Worm (Caenorhabditis elegans) whole organism, L4 larva: ENCODE measurements around the gene F10D7.10.

Experiments
- T20F7.1 ChIP-seq: fragments of 200-800 bp; sonication (Bioruptor generic); optimal IDR thresholded peaks from 2 replicates; lab custom pipeline; 2018; ENCODE audit warnings: mild to moderate bottlenecking, missing genetic modification characterization, missing compliant biosample characterization
- T26A8.4 ChIP-seq: fragments of 200-800 bp; sonication (Bioruptor generic); IDR thresholded peaks from 2 replicates; pipeline ENCODE4 v1.3.6; 2022; ENCODE audit warnings: missing genetic modification characterization, missing compliant biosample characterization
- ZK337.2 ChIP-seq: fragments of 200-800 bp; sonication (Bioruptor generic); IDR thresholded peaks from 2 replicates; pipeline ENCODE4 v1.3.6; 2022; ENCODE audit warnings: missing genetic modification reagents, missing genetic modification characterization, missing compliant biosample characterization
- aha-1 ChIP-seq: fragments of 150-350 bp; peaks from one replicate; lab custom pipeline; 2014; ENCODE audit warnings: missing biosample characterization, missing genetic modification characterization
- ama-1 ChIP-seq: fragments of 150-350 bp; optimal IDR thresholded peaks from 2 replicates; lab custom pipeline; 2014; ENCODE audit warnings: inconsistent platforms, mixed read lengths
- ceh-20 ChIP-seq: fragments of 200-800 bp; sonication (Bioruptor generic); IDR thresholded peaks from 2 replicates; pipeline ENCODE4 v1.3.6; 2022; ENCODE audit warnings: missing genetic modification reagents, missing genetic modification characterization, missing compliant biosample characterization
- ceh-32 ChIP-seq: sonication (generic microtip); optimal IDR thresholded peaks from 2 replicates; lab custom pipeline; 2016; ENCODE audit warnings: mild to moderate bottlenecking, missing genetic modification characterization, missing compliant biosample characterization; ENCODE audit not compliant: poor library complexity
- ceh-62 ChIP-seq: sonication (generic microtip); optimal IDR thresholded peaks from 2 replicates; lab custom pipeline; 2017; ENCODE audit warnings: missing biosample characterization, missing genetic modification characterization
- ceh-82 ChIP-seq: sonication (generic microtip); optimal IDR thresholded peaks from 2 replicates; lab custom pipeline; 2017; ENCODE audit warnings: missing biosample characterization, missing genetic modification characterization
- daf-16 ChIP-seq, 3 experiments: sonication (generic microtip); optimal IDR thresholded peaks; 2 replicates each; lab custom pipeline; 2016 to 2017; ENCODE audit warnings: missing genetic modification characterization in 3 of 3, missing genetic modification reagents in 3 of 3, mild to moderate bottlenecking in 2 of 3, missing compliant biosample characterization in 2 of 3, missing biosample characterization in 1 of 3, moderate library complexity in 1 of 3
- daf-19 ChIP-seq: fragments of 200-800 bp; sonication (Bioruptor generic); conservative IDR thresholded peaks from 2 replicates; pipeline ENCODE4 v1.3.6; 2022; ENCODE audit warnings: missing genetic modification characterization, missing compliant biosample characterization
- dmd-6 ChIP-seq: fragments of 200-800 bp; sonication (Bioruptor generic); IDR thresholded peaks from 2 replicates; pipeline ENCODE4 v1.3.6; 2022; ENCODE audit warnings: missing genetic modification reagents, missing genetic modification characterization, missing compliant biosample characterization
- dmd-9 ChIP-seq: fragments of 200-800 bp; sonication (Bioruptor generic); IDR thresholded peaks from 2 replicates; pipeline ENCODE4 v1.3.6; 2022; ENCODE audit warnings: missing genetic modification reagents, missing genetic modification characterization, missing compliant biosample characterization
- dpl-1 ChIP-seq: fragments of 150-350 bp; optimal IDR thresholded peaks from 2 replicates; lab custom pipeline; 2014; ENCODE audit warnings: missing biosample characterization, missing genetic modification reagents, missing genetic modification characterization
- fkh-10 ChIP-seq: fragments of 150-350 bp; optimal IDR thresholded peaks from 2 replicates; lab custom pipeline; 2014; ENCODE audit warnings: missing biosample characterization, missing genetic modification reagents, missing genetic modification characterization
- fos-1 ChIP-seq: fragments of 150-350 bp; optimal IDR thresholded peaks from 2 replicates; lab custom pipeline; 2014; ENCODE audit warnings: missing biosample characterization, missing genetic modification characterization
- gei-8 ChIP-seq: fragments of 200-800 bp; sonication (Bioruptor generic); optimal IDR thresholded peaks from 2 replicates; lab custom pipeline; 2018; ENCODE audit warnings: mild to moderate bottlenecking, missing genetic modification characterization, missing compliant biosample characterization
- hlh-11 ChIP-seq: fragments of 200-800 bp; sonication (Bioruptor generic); optimal IDR thresholded peaks from 2 replicates; lab custom pipeline; 2018; ENCODE audit warnings: mild to moderate bottlenecking, missing genetic modification characterization, missing compliant biosample characterization
- lin-1 ChIP-seq: fragments of 200-800 bp; sonication (Bioruptor generic); IDR thresholded peaks from 2 replicates; pipeline ENCODE4 v1.3.6; 2022; ENCODE audit warnings: missing genetic modification reagents, missing genetic modification characterization, missing compliant biosample characterization
- lin-13 ChIP-seq: fragments of 150-350 bp; optimal IDR thresholded peaks from 2 replicates; lab custom pipeline; 2014; ENCODE audit warnings: missing biosample characterization, missing genetic modification reagents, missing genetic modification characterization
- lin-38 ChIP-seq: fragments of 200-800 bp; sonication (Bioruptor generic); IDR thresholded peaks from 2 replicates; pipeline ENCODE4 v1.3.6; 2022; ENCODE audit warnings: missing genetic modification reagents, missing genetic modification characterization, missing compliant biosample characterization
- lsy-2 ChIP-seq, 2 experiments: fragments of 150-350 bp in 1 of 2; sonication (generic microtip) in 1 of 2; optimal IDR thresholded peaks; 2 replicates each; lab custom pipeline; 2014 to 2017; ENCODE audit warnings: missing biosample characterization in 2 of 2, missing genetic modification characterization in 2 of 2
- madf-5 ChIP-seq, 2 experiments: fragments of 200-800 bp; sonication (Bioruptor generic); IDR thresholded peaks; 2 replicates each; pipeline ENCODE4 v1.3.6; 2022; ENCODE audit warnings: missing compliant biosample characterization in 2 of 2, missing genetic modification characterization in 2 of 2
- madf-9 ChIP-seq: fragments of 200-800 bp; sonication (Bioruptor generic); conservative IDR thresholded peaks from 2 replicates; pipeline ENCODE4 v1.3.6; 2022; ENCODE audit warnings: missing genetic modification reagents, missing genetic modification characterization, missing compliant biosample characterization
- mdl-1 ChIP-seq, 2 experiments: fragments of 150-350 bp in 1 of 2; sonication (generic microtip) in 1 of 2; optimal IDR thresholded peaks; 2 replicates each; lab custom pipeline; 2014 to 2017; ENCODE audit warnings: missing biosample characterization in 2 of 2, missing genetic modification characterization in 2 of 2
- mdt-29 ChIP-seq: fragments of 200-800 bp; sonication (Bioruptor generic); IDR thresholded peaks from 2 replicates; pipeline ENCODE4 v1.3.6; 2022; ENCODE audit warnings: missing genetic modification reagents, missing genetic modification characterization, missing compliant biosample characterization
- mep-1 ChIP-seq: fragments of 150-350 bp; sonication (generic microtip); optimal IDR thresholded peaks from 3 replicates; lab custom pipeline; 2014; ENCODE audit warnings: missing biosample characterization, missing genetic modification characterization
- mes-2 ChIP-seq: sonication (generic microtip); optimal IDR thresholded peaks from 2 replicates; lab custom pipeline; 2016; ENCODE audit warnings: missing genotype, mild to moderate bottlenecking, missing genetic modification characterization, missing compliant biosample characterization; ENCODE audit not compliant: poor library complexity, severe bottlenecking
- mxl-3 ChIP-seq: fragments of 200-800 bp; sonication (Bioruptor generic); optimal IDR thresholded peaks from 2 replicates; lab custom pipeline; 2018; ENCODE audit warnings: mild to moderate bottlenecking, missing genetic modification characterization, missing compliant biosample characterization
- nhr-10 ChIP-seq: fragments of 150-350 bp; optimal IDR thresholded peaks from 2 replicates; lab custom pipeline; 2014; ENCODE audit warnings: missing biosample characterization, missing genetic modification characterization
- nhr-11 ChIP-seq: fragments of 150-350 bp; optimal IDR thresholded peaks from 2 replicates; lab custom pipeline; 2014; ENCODE audit warnings: missing biosample characterization, missing genetic modification characterization
- nhr-25 ChIP-seq: sonication (generic microtip); optimal IDR thresholded peaks from 2 replicates; lab custom pipeline; 2017; ENCODE audit warnings: missing genetic modification characterization, mild to moderate bottlenecking, missing compliant biosample characterization, antibody characterized with exemption, moderate library complexity, borderline replicate concordance; ENCODE audit not compliant: insufficient read depth
- nhr-28 ChIP-seq: fragments of 150-350 bp; optimal IDR thresholded peaks from 2 replicates; lab custom pipeline; 2014; ENCODE audit warnings: missing biosample characterization, missing genetic modification characterization
- nhr-41 ChIP-seq: fragments of 200-800 bp; sonication (Bioruptor generic); IDR thresholded peaks from 2 replicates; pipeline ENCODE4 v1.3.6; 2022; ENCODE audit warnings: missing genetic modification reagents, missing genetic modification characterization, missing compliant biosample characterization
- nhr-48 ChIP-seq: sonication (generic microtip); optimal IDR thresholded peaks from 2 replicates; lab custom pipeline; 2016; ENCODE audit warnings: mild to moderate bottlenecking, missing genetic modification characterization, missing compliant biosample characterization
- nhr-6 ChIP-seq: fragments of 150-350 bp; optimal IDR thresholded peaks from 2 replicates; lab custom pipeline; 2014; ENCODE audit warnings: missing biosample characterization, missing genetic modification characterization
- nhr-77 ChIP-seq: fragments of 150-350 bp; optimal IDR thresholded peaks from 2 replicates; lab custom pipeline; 2014; ENCODE audit warnings: missing biosample characterization, missing genetic modification characterization
- php-3 ChIP-seq: fragments of 200-800 bp; sonication (Bioruptor generic); IDR thresholded peaks from 2 replicates; pipeline ENCODE4 v1.3.6; 2022; ENCODE audit warnings: missing genetic modification reagents, missing genetic modification characterization, missing compliant biosample characterization
- sdz-12 ChIP-seq: fragments of 200-800 bp; sonication (Bioruptor generic); optimal IDR thresholded peaks from 2 replicates; lab custom pipeline; 2018; ENCODE audit warnings: mild to moderate bottlenecking, missing genetic modification characterization, missing compliant biosample characterization
- skn-1 ChIP-seq: fragments of 150-350 bp; optimal IDR thresholded peaks from 2 replicates; lab custom pipeline; 2014; ENCODE audit warnings: missing biosample characterization, missing genetic modification characterization
- snpc-1.2 ChIP-seq: fragments of 200-800 bp; sonication (Bioruptor generic); IDR thresholded peaks from 2 replicates; pipeline ENCODE4 v1.3.6; 2022; ENCODE audit warnings: missing genetic modification reagents, missing genetic modification characterization, missing compliant biosample characterization
- spr-1 ChIP-seq: sonication (generic microtip); optimal IDR thresholded peaks from 2 replicates; lab custom pipeline; 2016; ENCODE audit warnings: mild to moderate bottlenecking, missing genetic modification characterization, missing compliant biosample characterization
- spr-3 ChIP-seq: fragments of 200-800 bp; sonication (Bioruptor generic); optimal IDR thresholded peaks from 2 replicates; lab custom pipeline; 2018; ENCODE audit warnings: mild to moderate bottlenecking, missing genetic modification characterization, missing compliant biosample characterization
- tra-1 ChIP-seq: fragments of 200-800 bp; sonication (Bioruptor generic); IDR thresholded peaks from 2 replicates; pipeline ENCODE4 v1.3.6; 2022; ENCODE audit warnings: missing genetic modification reagents, missing genetic modification characterization, missing compliant biosample characterization
- unc-62 ChIP-seq, 3 experiments: fragments of 150-350 bp in 1 of 3; sonication (generic microtip); optimal IDR thresholded peaks in 2 of 3; peaks in 1 of 3; 1 replicate in 1 of 3; 2 replicates in 2 of 3; lab custom pipeline; 2014 to 2017; ENCODE audit warnings: missing biosample characterization in 3 of 3, missing genetic modification characterization in 3 of 3, missing genetic modification reagents in 3 of 3, missing genotype in 1 of 3
- zip-2 ChIP-seq: fragments of 150-350 bp; optimal IDR thresholded peaks from 2 replicates; lab custom pipeline; 2014; ENCODE audit warnings: missing biosample characterization, missing genetic modification characterization
- ztf-7 ChIP-seq: fragments of 150-350 bp; optimal IDR thresholded peaks from 2 replicates; lab custom pipeline; 2014; ENCODE audit warnings: missing biosample characterization, missing genetic modification characterization

The F10D7.10 gene

ce11 chrX:17396456-17396855 lies 16.9 kb upstream of the F10D7.10 start, which contains the start of the genes vap-1 and F11C7.2:
Gene vap-1, minus strand, starts transcription at chrX:17396556.
Gene F11C7.2, plus strand, starts transcription at chrX:17396814.
- TF ChIP-seq mxl-3 (GFP tag; lab: Kevin White, UChicago) (no peak), hlh-11 (tag; lab: Kevin White, UChicago) (no peak), lin-1 (GFP tag; lab: Robert Waterston, UW) (no peak), mes-2 (tag; lab: Kevin White, UChicago) (no peak), ceh-62 (tag; lab: Kevin White, UChicago) (no peak), nhr-6 (tag; lab: Kevin White, UChicago) (no peak), spr-3 (GFP tag; lab: Kevin White, UChicago) (no peak), aha-1 (tag; lab: Kevin White, UChicago) (no peak), fos-1 (tag; lab: Kevin White, UChicago) (no peak), skn-1 (tag; lab: Kevin White, UChicago) (no peak), ama-1 (lab: Kevin White, UChicago) (no peak), dmd-9 (GFP tag; lab: Robert Waterston, UW) (no peak)

DNA sequence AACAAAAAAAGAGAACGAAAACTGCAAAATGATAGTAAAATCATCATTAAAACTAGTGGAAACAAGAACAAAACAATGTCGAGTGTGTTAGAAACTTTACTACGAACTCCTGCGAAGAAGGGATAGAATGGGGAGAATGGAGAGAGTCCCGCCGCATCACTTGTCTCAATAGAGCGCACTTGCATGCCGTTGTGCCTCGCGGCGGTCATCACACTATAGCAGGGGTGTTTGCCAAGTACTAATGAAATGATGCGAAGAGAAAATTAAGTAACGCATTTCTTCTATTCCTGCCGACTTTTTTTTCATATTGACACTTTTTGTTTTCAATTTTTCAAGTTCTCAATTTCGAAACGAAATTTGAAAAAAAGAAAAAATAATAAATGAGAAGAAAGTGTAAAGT lies 12.6 kb upstream of the F10D7.10 start:
- TF ChIP-seq gei-8 (GFP tag; lab: Kevin White, UChicago) (no peak), madf-9 (peak; percentile 27; the same call in 1 of the 2 replicates), ceh-20 (GFP tag; lab: Robert Waterston, UW) (peak; percentile 46; the same call in 1 of the 2 replicates), lin-13 (GFP tag; lab: Kevin White, UChicago) (peak; percentile 32), T26A8.4 (0 out of 2 replicates have a peak, but pooled peaks have one; percentile 18), hlh-11 (tag; lab: Kevin White, UChicago) (peak; percentile 68), madf-5 (GFP tag; IDR thresholded peaks at IDR 0.05; lab: Robert Waterston, UW) (no peak), aha-1 (tag; lab: Kevin White, UChicago) (peak; percentile 87), nhr-10 (no peak), sdz-12 (no peak), nhr-77 (tag; lab: Kevin White, UChicago) (peak; percentile 52), daf-16 (GFP tag; optimal IDR thresholded peaks at IDR 0.05; lab: Kevin White, UChicago) (peak in 1 of 2 experiments; percentile 33), daf-16 (tag; optimal IDR thresholded peaks at IDR 0.05; lab: Kevin White, UChicago) (peak; percentile 55), lsy-2 (tag; optimal IDR thresholded peaks at IDR 0.05; lab: Kevin White, UChicago) (no peak), dpl-1 (GFP tag; lab: Kevin White, UChicago) (peak; percentile 50), mep-1 (tag; lab: Kevin White, UChicago) (peak; percentile 88), nhr-11 (tag; lab: Kevin White, UChicago) (peak; percentile 61), fkh-10 (GFP tag; lab: Kevin White, UChicago) (no peak), nhr-41 (no peak), mxl-3 (GFP tag; lab: Kevin White, UChicago) (peak; percentile 66), dmd-6 (GFP tag; lab: Robert Waterston, UW) (peak; percentile 70), tra-1 (GFP tag; lab: Robert Waterston, UW) (peak; percentile 69; the same call in 1 of the 2 replicates), zip-2 (tag; lab: Kevin White, UChicago) (no peak), unc-62 (GFP tag; optimal IDR thresholded peaks at IDR 0.05 in 1 of 2; lab: Kevin White, UChicago) (peak in 1 of 2 experiments; percentile 76), unc-62 (tag; optimal IDR thresholded peaks at IDR 0.05; lab: Kevin White, UChicago) (no peak), spr-1 (tag; lab: Kevin White, UChicago) (no peak), ceh-62 (tag; lab: Kevin White, UChicago) (no peak), ama-1 (lab: Kevin White, UChicago) (no peak), ceh-32 (no peak), T20F7.1 (peak; percentile 24), mdt-29 (GFP tag; lab: Robert Waterston, UW) (no peak), lin-38 (GFP tag; lab: Robert Waterston, UW) (peak; percentile 96), nhr-48 (tag; lab: Kevin White, UChicago) (no peak), daf-19 (GFP tag; lab: Robert Waterston, UW) (no peak), lin-1 (GFP tag; lab: Robert Waterston, UW) (peak; percentile 54; the same call in 1 of the 2 replicates), php-3 (GFP tag; lab: Robert Waterston, UW) (no peak), ZK337.2 (GFP tag; lab: Robert Waterston, UW) (no peak), nhr-25 (tag; lab: Kevin White, UChicago) (peak; percentile 40), nhr-6 (tag; lab: Kevin White, UChicago) (peak; percentile 49), ceh-82 (tag; lab: Kevin White, UChicago) (no peak), snpc-1.2 (no peak), dmd-9 (GFP tag; lab: Robert Waterston, UW) (no peak), nhr-28 (tag; lab: Kevin White, UChicago) (peak; percentile 73), mdl-1 (tag; optimal IDR thresholded peaks at IDR 0.05; lab: Kevin White, UChicago) (peak in 1 of 2 experiments; percentile 70), ztf-7 (peak; percentile 14)
